Worm (Caenorhabditis elegans) whole organism, L4 larva: Measurements from ENCODE around the gene T23F2.2.

Experiments used
- F49E8.2 ChIP-seq: sonication (generic microtip); optimal IDR thresholded peaks from 2 replicates; lab custom pipeline; 2016; ENCODE audit warnings: missing compliant biosample characterization, mild to moderate bottlenecking, missing genetic modification characterization, borderline replicate concordance
- hlh-11 ChIP-seq: fragments of 200-800 bp; sonication (Bioruptor generic); optimal IDR thresholded peaks from 2 replicates; lab custom pipeline; 2018; ENCODE audit warnings: mild to moderate bottlenecking, missing genetic modification characterization, missing compliant biosample characterization
- mep-1 ChIP-seq: fragments of 150-350 bp; sonication (generic microtip); optimal IDR thresholded peaks from 3 replicates; lab custom pipeline; 2014; ENCODE audit warnings: missing biosample characterization, missing genetic modification characterization
- nhr-77 ChIP-seq: fragments of 150-350 bp; optimal IDR thresholded peaks from 2 replicates; lab custom pipeline; 2014; ENCODE audit warnings: missing biosample characterization, missing genetic modification characterization

- TF ChIP-seq F49E8.2 (tag; lab: Kevin White, UChicago) (no peak), nhr-77 (no peak), mep-1 (tag; lab: Kevin White, UChicago) (no peak), hlh-11 (no peak)
These were observed 27.5 kb downstream of the T23F2.2 start for ce11 chrX:5477597-5477996.
